Worm (Caenorhabditis elegans) whole organism, L4 larva: ENCODE results near the gene asah-2.

Source experiments
- F37D6.2 ChIP-seq: sonication (generic microtip); optimal IDR thresholded peaks from 2 replicates; lab custom pipeline; 2016; ENCODE audit warnings: mild to moderate bottlenecking, missing genetic modification characterization, missing compliant biosample characterization
- ama-1 ChIP-seq: fragments of 150-350 bp; optimal IDR thresholded peaks from 2 replicates; lab custom pipeline; 2014; ENCODE audit warnings: inconsistent platforms, mixed read lengths
- ceh-62 ChIP-seq: sonication (generic microtip); optimal IDR thresholded peaks from 2 replicates; lab custom pipeline; 2017; ENCODE audit warnings: missing biosample characterization, missing genetic modification characterization
- ceh-82 ChIP-seq: sonication (generic microtip); optimal IDR thresholded peaks from 2 replicates; lab custom pipeline; 2017; ENCODE audit warnings: missing biosample characterization, missing genetic modification characterization
- daf-12 ChIP-seq: fragments of 150-350 bp; optimal IDR thresholded peaks from 2 replicates; lab custom pipeline; 2014; ENCODE audit warnings: missing biosample characterization, missing genetic modification reagents, missing genetic modification characterization
- fkh-10 ChIP-seq: fragments of 150-350 bp; optimal IDR thresholded peaks from 2 replicates; lab custom pipeline; 2014; ENCODE audit warnings: missing biosample characterization, missing genetic modification reagents, missing genetic modification characterization
- lir-3 ChIP-seq: sonication (generic microtip); optimal IDR thresholded peaks from 2 replicates; lab custom pipeline; 2016; ENCODE audit warnings: mild to moderate bottlenecking, missing genetic modification characterization, missing compliant biosample characterization
- lsy-2 ChIP-seq, 2 experiments: fragments of 150-350 bp in 1 of 2; sonication (generic microtip) in 1 of 2; optimal IDR thresholded peaks; 2 replicates each; lab custom pipeline; 2014 to 2017; ENCODE audit warnings: missing biosample characterization in 2 of 2, missing genetic modification characterization in 2 of 2
- pqm-1 ChIP-seq: sonication (generic microtip); optimal IDR thresholded peaks from 2 replicates; lab custom pipeline; 2017; ENCODE audit warnings: missing biosample characterization, missing genetic modification characterization

DNA sequence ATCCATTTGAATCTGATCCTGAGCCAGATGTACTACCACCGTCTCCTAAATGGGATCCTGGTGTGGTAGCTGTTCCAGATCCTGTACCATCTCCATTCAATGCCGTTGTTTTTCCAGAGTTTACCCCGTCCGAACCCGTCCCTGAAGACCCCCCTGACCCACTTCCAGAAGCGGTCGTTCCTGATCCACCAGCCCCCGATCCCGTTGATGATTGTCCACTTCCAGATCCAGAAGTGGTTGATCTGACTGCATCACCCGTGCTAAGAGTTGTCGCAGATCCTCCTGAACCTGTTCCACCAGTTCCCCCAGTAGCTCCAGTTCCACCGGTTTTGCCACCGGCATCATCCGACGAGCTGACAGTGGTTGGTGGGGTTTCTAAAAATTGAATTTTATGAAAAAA, 22.7 kb upstream of the asah-2 start:
- TF ChIP-seq ceh-82 (no peak), F37D6.2 (tag; lab: Kevin White, UChicago) (no peak), lsy-2 (tag; optimal IDR thresholded peaks at IDR 0.05; lab: Kevin White, UChicago) (no peak), lir-3 (tag; lab: Kevin White, UChicago) (no peak), pqm-1 (tag; lab: Kevin White, UChicago) (no peak), ama-1 (lab: Kevin White, UChicago) (no peak), ceh-62 (tag; lab: Kevin White, UChicago) (no peak), daf-12 (tag; lab: Kevin White, UChicago) (no peak), fkh-10 (GFP tag; lab: Kevin White, UChicago) (no peak)
